Worm (Caenorhabditis elegans) whole organism, L1 larva: Measurements from ENCODE around the gene ttr-52.

ENCODE experiments used
- efl-3 ChIP-seq: fragments of 200-800 bp; sonication (Bioruptor generic); optimal IDR thresholded peaks from 2 replicates; lab custom pipeline; 2018; ENCODE audit warnings: mild to moderate bottlenecking, missing genetic modification characterization, missing compliant biosample characterization
- jun-1 ChIP-seq: fragments of 150-350 bp; optimal IDR thresholded peaks from 2 replicates; lab custom pipeline; 2014; ENCODE audit warnings: missing biosample characterization, missing genetic modification reagents, missing genetic modification characterization
- lin-35 ChIP-seq, 2 experiments: fragments of 150-350 bp; optimal IDR thresholded peaks; 2 replicates each; lab custom pipeline; 2014; ENCODE audit warnings: missing biosample characterization in 2 of 2, missing genetic modification characterization in 2 of 2, missing genetic modification reagents in 2 of 2
- lin-39 ChIP-seq: fragments of 150-350 bp; optimal IDR thresholded peaks from 2 replicates; lab custom pipeline; 2014; ENCODE audit warnings: missing biosample characterization, missing genetic modification reagents, missing genetic modification characterization
- nhr-19 ChIP-seq: fragments of 200-800 bp; sonication (Bioruptor generic); conservative IDR thresholded peaks from 2 replicates; pipeline ENCODE4 v1.3.6; 2022; ENCODE audit warnings: missing genetic modification characterization, missing compliant biosample characterization
- nhr-84 ChIP-seq: sonication (generic microtip); optimal IDR thresholded peaks from 2 replicates; lab custom pipeline; 2017; ENCODE audit warnings: missing biosample characterization, missing genetic modification characterization
- tbx-2 ChIP-seq: sonication (generic microtip); optimal IDR thresholded peaks from 2 replicates; lab custom pipeline; 2016; ENCODE audit warnings: missing genetic modification characterization, missing compliant biosample characterization
- ztf-11 ChIP-seq, 2 experiments: sonication (generic microtip); optimal IDR thresholded peaks; 2 replicates each; lab custom pipeline; 2016 to 2017; ENCODE audit warnings: missing genetic modification characterization in 2 of 2, missing biosample characterization in 1 of 2, missing compliant biosample characterization in 1 of 2

ce11 chrIII:13383159-13383558, 21.4 kb upstream of the ttr-52 start:
- TF ChIP-seq lin-39 (tag; lab: Kevin White, UChicago) (no peak), jun-1 (tag; lab: Kevin White, UChicago) (no peak), tbx-2 (tag; lab: Kevin White, UChicago) (no peak), ztf-11 (tag; optimal IDR thresholded peaks at IDR 0.05; lab: Kevin White, UChicago) (no peak), lin-35 (GFP tag; optimal IDR thresholded peaks at IDR 0.05; lab: Kevin White, UChicago) (no peak), efl-3 (GFP tag; lab: Kevin White, UChicago) (no peak), nhr-19 (GFP tag; lab: Robert Waterston, UW) (no peak), nhr-84 (tag; lab: Kevin White, UChicago) (no peak)
